Worm (Caenorhabditis elegans) whole organism, young adult: ENCODE data around the gene mip-1.

ENCODE experiments used
- B0019.2 ChIP-seq: fragments of 200-800 bp; sonication (Bioruptor generic); conservative IDR thresholded peaks from 2 replicates; pipeline ENCODE4 v1.3.6; 2022; ENCODE audit warnings: missing genetic modification reagents, missing genetic modification characterization, missing compliant biosample characterization
- B0035.1 ChIP-seq: sonication (generic microtip); optimal IDR thresholded peaks from 2 replicates; lab custom pipeline; 2016; ENCODE audit warnings: missing genetic modification characterization, mild to moderate bottlenecking, missing compliant biosample characterization, missing genotype, missing genetic modification reagents
- C06A6.2 ChIP-seq: fragments of 200-800 bp; sonication (Bioruptor generic); conservative IDR thresholded peaks from 2 replicates; pipeline ENCODE4 v1.3.6; 2022; ENCODE audit warnings: missing genetic modification characterization, missing compliant biosample characterization
- C17E4.6 ChIP-seq: fragments of 200-800 bp; sonication (Bioruptor generic); IDR thresholded peaks from 2 replicates; pipeline ENCODE4 v1.3.6; 2022; ENCODE audit warnings: missing genetic modification reagents, missing genetic modification characterization, missing compliant biosample characterization
- D2030.7 ChIP-seq: fragments of 200-800 bp; sonication (Bioruptor generic); IDR thresholded peaks from 2 replicates; pipeline ENCODE4 v1.3.6; 2022; ENCODE audit warnings: missing genetic modification reagents, missing genetic modification characterization, missing compliant biosample characterization
- F10E7.11 ChIP-seq: sonication (generic microtip); optimal IDR thresholded peaks from 2 replicates; lab custom pipeline; 2017; ENCODE audit warnings: mild to moderate bottlenecking, missing genetic modification characterization, moderate library complexity, missing compliant biosample characterization
- F39B2.1 ChIP-seq: fragments of 200-800 bp; sonication (Bioruptor generic); IDR thresholded peaks from 2 replicates; pipeline ENCODE4 v1.3.6; 2022; ENCODE audit warnings: missing genetic modification reagents, missing genetic modification characterization, missing compliant biosample characterization
- F57A8.1 ChIP-seq: fragments of 200-800 bp; sonication (Bioruptor generic); optimal IDR thresholded peaks from 2 replicates; lab custom pipeline; 2018; ENCODE audit warnings: mild to moderate bottlenecking, missing genetic modification characterization, moderate library complexity, missing compliant biosample characterization
- K12H6.12 ChIP-seq: fragments of 200-800 bp; sonication (Bioruptor generic); optimal IDR thresholded peaks from 2 replicates; lab custom pipeline; 2018; ENCODE audit warnings: mild to moderate bottlenecking, missing genetic modification characterization, missing compliant biosample characterization
- T07F8.4 ChIP-seq: sonication (generic microtip); optimal IDR thresholded peaks from 2 replicates; lab custom pipeline; 2016; ENCODE audit warnings: mild to moderate bottlenecking, missing genetic modification characterization, moderate library complexity, missing compliant biosample characterization
- T26A5.8 ChIP-seq: sonication (generic microtip); optimal IDR thresholded peaks from 2 replicates; lab custom pipeline; 2016; ENCODE audit warnings: missing genetic modification characterization, missing compliant biosample characterization
- Y53F4B.3 ChIP-seq: fragments of 200-800 bp; sonication (Bioruptor generic); IDR thresholded peaks from 2 replicates; pipeline ENCODE4 v1.3.6; 2022; ENCODE audit warnings: missing genetic modification reagents, missing genetic modification characterization, missing compliant biosample characterization
- Y79H2A.3 ChIP-seq: fragments of 200-800 bp; sonication (Bioruptor generic); conservative IDR thresholded peaks from 2 replicates; pipeline ENCODE4 v1.3.6; 2022; ENCODE audit warnings: missing genetic modification reagents, missing genetic modification characterization, missing compliant biosample characterization
- Y95B8A.8 ChIP-seq: fragments of 200-800 bp; sonication (Bioruptor generic); IDR thresholded peaks from 2 replicates; pipeline ENCODE4 v1.3.6; 2022; ENCODE audit warnings: missing genetic modification reagents, missing genetic modification characterization, missing compliant biosample characterization
- ZK185.1 ChIP-seq: sonication (generic microtip); optimal IDR thresholded peaks from 2 replicates; lab custom pipeline; 2016; ENCODE audit warnings: mild to moderate bottlenecking, missing genetic modification characterization, missing compliant biosample characterization; ENCODE audit not compliant: poor library complexity, severe bottlenecking
- akir-1 ChIP-seq: fragments of 200-800 bp; sonication (Bioruptor generic); optimal IDR thresholded peaks from 2 replicates; lab custom pipeline; 2018; ENCODE audit warnings: mild to moderate bottlenecking, missing genetic modification characterization, moderate library complexity, missing compliant biosample characterization
- attf-5 ChIP-seq: fragments of 200-800 bp; sonication (Bioruptor generic); optimal IDR thresholded peaks from 2 replicates; lab custom pipeline; 2018; ENCODE audit warnings: mild to moderate bottlenecking, missing genetic modification characterization, missing compliant biosample characterization
- ceh-58 ChIP-seq: fragments of 200-800 bp; sonication (Bioruptor generic); IDR thresholded peaks from 2 replicates; pipeline ENCODE4 v1.3.6; 2022; ENCODE audit warnings: missing genetic modification characterization, missing compliant biosample characterization
- dpff-1 ChIP-seq: sonication (generic microtip); optimal IDR thresholded peaks from 2 replicates; lab custom pipeline; 2017; ENCODE audit warnings: mild to moderate bottlenecking, missing genetic modification characterization, missing compliant biosample characterization
- dpl-1 ChIP-seq: fragments of 150-350 bp; optimal IDR thresholded peaks from 2 replicates; lab custom pipeline; 2014; ENCODE audit warnings: missing biosample characterization, missing genetic modification reagents, missing genetic modification characterization
- efl-1 ChIP-seq: fragments of 150-350 bp; optimal IDR thresholded peaks from 2 replicates; lab custom pipeline; 2014; ENCODE audit warnings: missing biosample characterization, missing genetic modification reagents, missing genetic modification characterization
- egl-18 ChIP-seq: fragments of 200-800 bp; sonication (Bioruptor generic); IDR thresholded peaks from 2 replicates; pipeline ENCODE4 v1.3.6; 2022; ENCODE audit warnings: missing genetic modification reagents, missing genetic modification characterization, missing compliant biosample characterization
- fkh-3 ChIP-seq: sonication (generic microtip); optimal IDR thresholded peaks from 2 replicates; lab custom pipeline; 2016; ENCODE audit warnings: mild to moderate bottlenecking, missing genetic modification characterization, missing compliant biosample characterization
- gei-17 ChIP-seq: fragments of 200-800 bp; sonication (Bioruptor generic); optimal IDR thresholded peaks from 2 replicates; lab custom pipeline; 2018; ENCODE audit warnings: mild to moderate bottlenecking, missing genetic modification characterization, missing compliant biosample characterization
- hmg-1.2 ChIP-seq: fragments of 200-800 bp; sonication (Bioruptor generic); IDR thresholded peaks from 2 replicates; pipeline ENCODE4 v1.3.6; 2022; ENCODE audit warnings: missing genetic modification reagents, missing genetic modification characterization, missing compliant biosample characterization
- hmg-20 ChIP-seq: fragments of 200-800 bp; sonication (Bioruptor generic); IDR thresholded peaks from 2 replicates; pipeline ENCODE4 v1.3.6; 2022; ENCODE audit warnings: missing genetic modification reagents, missing genetic modification characterization, missing compliant biosample characterization
- hrde-1 ChIP-seq: sonication (generic microtip); optimal IDR thresholded peaks from 2 replicates; lab custom pipeline; 2016; ENCODE audit warnings: missing genetic modification characterization, mild to moderate bottlenecking, missing compliant biosample characterization, moderate library complexity, missing genotype, missing genetic modification reagents, borderline replicate concordance
- hsf-1 ChIP-seq: fragments of 200-800 bp; sonication (Bioruptor generic); IDR thresholded peaks from 2 replicates; pipeline ENCODE4 v1.3.6; 2022; ENCODE audit warnings: missing genetic modification reagents, missing genetic modification characterization, missing compliant biosample characterization
- let-526 ChIP-seq: fragments of 200-800 bp; sonication (Bioruptor generic); IDR thresholded peaks from 2 replicates; pipeline ENCODE4 v1.3.6; 2022; ENCODE audit warnings: missing genetic modification reagents, missing genetic modification characterization, missing compliant biosample characterization
- lin-35 ChIP-seq, 3 experiments: fragments of 150-350 bp in 2 of 3; sonication (generic microtip) in 1 of 3; optimal IDR thresholded peaks; 2 replicates each; lab custom pipeline; 2014 to 2018; ENCODE audit warnings: missing biosample characterization in 3 of 3, missing genetic modification characterization in 3 of 3, missing genetic modification reagents in 3 of 3
- lin-40 ChIP-seq: sonication (generic microtip); optimal IDR thresholded peaks from 2 replicates; lab custom pipeline; 2016; ENCODE audit warnings: missing genetic modification characterization, mild to moderate bottlenecking, missing compliant biosample characterization, missing genotype, missing genetic modification reagents
- lsy-27 ChIP-seq: sonication (generic microtip); optimal IDR thresholded peaks from 2 replicates; lab custom pipeline; 2017; ENCODE audit warnings: missing genetic modification characterization, mild to moderate bottlenecking, missing compliant biosample characterization, antibody characterized with exemption, missing genotype, borderline replicate concordance; ENCODE audit not compliant: insufficient read depth
- madf-10 ChIP-seq: sonication (generic microtip); optimal IDR thresholded peaks from 2 replicates; lab custom pipeline; 2016; ENCODE audit warnings: mild to moderate bottlenecking, missing genetic modification characterization, missing compliant biosample characterization
- madf-6 ChIP-seq: fragments of 200-800 bp; sonication (Bioruptor generic); IDR thresholded peaks from 2 replicates; pipeline ENCODE4 v1.3.6; 2022; ENCODE audit warnings: missing genetic modification reagents, missing genetic modification characterization, missing compliant biosample characterization
- mes-4 ChIP-seq: sonication (generic microtip); optimal IDR thresholded peaks from 2 replicates; lab custom pipeline; 2016; ENCODE audit warnings: missing genotype, missing genetic modification characterization, missing compliant biosample characterization
- nhr-120 ChIP-seq: fragments of 200-800 bp; sonication (Bioruptor generic); IDR thresholded peaks from 2 replicates; pipeline ENCODE4 v1.3.6; 2022; ENCODE audit warnings: missing genetic modification characterization, missing compliant biosample characterization
- nhr-27 ChIP-seq: fragments of 200-800 bp; sonication (Bioruptor generic); optimal IDR thresholded peaks from 2 replicates; lab custom pipeline; 2018; ENCODE audit warnings: mild to moderate bottlenecking, missing genetic modification characterization, moderate library complexity, missing compliant biosample characterization
- pha-4 ChIP-seq: fragments of 150-350 bp; sonication (generic microtip); optimal IDR thresholded peaks from 2 replicates; lab custom pipeline; 2014; ENCODE audit warnings: missing biosample characterization, missing genetic modification reagents, missing genetic modification characterization
- rcor-1 ChIP-seq: fragments of 200-800 bp; sonication (Bioruptor generic); IDR thresholded peaks from 2 replicates; pipeline ENCODE4 v1.3.6; 2022; ENCODE audit warnings: missing genetic modification reagents, missing genetic modification characterization, missing compliant biosample characterization
- rec-8 ChIP-seq, 2 experiments: sonication (generic microtip); optimal IDR thresholded peaks; 2 replicates each; lab custom pipeline; 2016; ENCODE audit warnings: mild to moderate bottlenecking in 2 of 2, missing genetic modification characterization in 2 of 2, missing genetic modification reagents in 2 of 2, missing genotype in 2 of 2, missing biosample characterization in 1 of 2, missing compliant biosample characterization in 1 of 2, moderate library complexity in 1 of 2
- snpc-1.1 ChIP-seq: sonication (generic microtip); optimal IDR thresholded peaks from 2 replicates; lab custom pipeline; 2017; ENCODE audit warnings: missing genetic modification characterization, mild to moderate bottlenecking, missing compliant biosample characterization, antibody characterized with exemption, moderate library complexity, missing genotype, missing genetic modification reagents; ENCODE audit not compliant: insufficient read depth
- tbx-9 ChIP-seq: sonication (generic microtip); optimal IDR thresholded peaks from 2 replicates; lab custom pipeline; 2016; ENCODE audit warnings: borderline replicate concordance, missing genetic modification characterization, inconsistent platforms, missing compliant biosample characterization
- zfh-2 ChIP-seq: fragments of 200-800 bp; sonication (Bioruptor generic); conservative IDR thresholded peaks from 2 replicates; pipeline ENCODE4 v1.3.6; 2022; ENCODE audit warnings: missing genetic modification reagents, missing genetic modification characterization, missing compliant biosample characterization
- ztf-18 ChIP-seq: sonication (generic microtip); optimal IDR thresholded peaks from 2 replicates; lab custom pipeline; 2016; ENCODE audit warnings: missing genotype, mild to moderate bottlenecking, missing genetic modification characterization, missing compliant biosample characterization
- ztf-25 ChIP-seq: fragments of 200-800 bp; sonication (Bioruptor generic); IDR thresholded peaks from 2 replicates; pipeline ENCODE4 v1.3.6; 2022; ENCODE audit warnings: missing genetic modification reagents, missing genetic modification characterization, missing compliant biosample characterization
- ztf-26 ChIP-seq: sonication (generic microtip); optimal IDR thresholded peaks from 2 replicates; lab custom pipeline; 2017; ENCODE audit warnings: missing genetic modification characterization, missing compliant biosample characterization
- ztf-3 ChIP-seq: fragments of 200-800 bp; sonication (Bioruptor generic); optimal IDR thresholded peaks from 2 replicates; lab custom pipeline; 2018; ENCODE audit warnings: mild to moderate bottlenecking, missing genetic modification characterization, missing compliant biosample characterization

Gene mip-1

DNA sequence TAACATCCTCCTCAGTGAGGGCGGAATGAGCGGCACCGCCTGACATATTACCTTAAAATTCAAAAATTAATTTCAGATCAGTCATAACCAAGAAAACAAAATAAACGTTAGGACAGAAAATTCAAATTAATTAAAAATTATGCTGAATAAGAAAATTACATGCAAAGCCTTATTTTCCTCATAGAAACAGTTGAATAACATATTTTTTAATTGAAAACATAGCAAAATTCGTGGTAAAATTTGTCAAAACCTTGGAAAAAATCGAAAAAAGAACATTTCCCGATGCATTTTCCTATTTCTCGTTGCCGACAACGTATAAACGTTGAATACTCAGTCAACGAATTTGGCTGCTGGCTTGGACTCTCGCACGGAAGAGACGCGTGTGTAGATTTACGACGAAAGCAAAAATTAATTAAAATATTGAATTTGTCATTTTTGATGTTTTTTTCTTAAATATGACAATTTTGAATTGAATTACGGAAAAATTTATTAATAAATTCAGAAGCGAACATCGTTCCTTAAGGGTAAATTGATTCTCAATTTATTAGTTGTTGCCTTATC, 38.8 kb upstream of the mip-1 start, which contains the start of the genes rps-0 and rbg-3 (continued):
- TF ChIP-seq mes-4 (no peak), rec-8 (tag; optimal IDR thresholded peaks at IDR 0.05; lab: Kevin White, UChicago) (no peak), hmg-20 (no peak), ceh-58 (GFP tag; lab: Robert Waterston, UW) (no peak), fkh-3 (no peak), akir-1 (no peak), B0035.1 (tag; lab: Kevin White, UChicago) (no peak), T07F8.4 (no peak), K12H6.12 (peak; percentile 49), attf-5 (GFP tag; lab: Kevin White, UChicago) (peak; percentile 93), Y79H2A.3 (GFP tag; lab: Robert Waterston, UW) (no peak), efl-1 (peak; percentile 62), ztf-3 (no peak), C17E4.6 (GFP tag; lab: Robert Waterston, UW) (peak; percentile 46; the same call in 1 of the 2 replicates), lsy-27 (tag; lab: Kevin White, UChicago) (no peak), egl-18 (GFP tag; lab: Robert Waterston, UW) (no peak), lin-40 (tag; lab: Kevin White, UChicago) (peak; percentile 85), dpff-1 (no peak), ztf-18 (tag; lab: Kevin White, UChicago) (peak; percentile 90), madf-6 (GFP tag; lab: Robert Waterston, UW) (peak; percentile 82), ztf-25 (GFP tag; lab: Robert Waterston, UW) (no peak), D2030.7 (GFP tag; lab: Robert Waterston, UW) (peak; percentile 79), hsf-1 (GFP tag; lab: Robert Waterston, UW) (peak; percentile 56; the same call in 1 of the 2 replicates), Y95B8A.8 (GFP tag; lab: Robert Waterston, UW) (0 out of 2 replicates have a peak, but pooled peaks have one; percentile 30), nhr-27 (tag; lab: Kevin White, UChicago) (no peak), nhr-120 (GFP tag; lab: Robert Waterston, UW) (no peak), hrde-1 (tag; lab: Kevin White, UChicago) (no peak), dpl-1 (GFP tag; lab: Kevin White, UChicago) (peak; percentile 75), madf-10 (tag; lab: Kevin White, UChicago) (peak; percentile 77), tbx-9 (tag; lab: Kevin White, UChicago) (no peak), Y53F4B.3 (GFP tag; lab: Robert Waterston, UW) (no peak), F57A8.1 (no peak), gei-17 (no peak), C06A6.2 (no peak; the same call in 1 of the 2 replicates), rcor-1 (peak; percentile 80), zfh-2 (no peak), T26A5.8 (tag; lab: Kevin White, UChicago) (no peak), ztf-26 (peak; percentile 20), pha-4 (tag; lab: Kevin White, UChicago) (peak; percentile 84), lin-35 (GFP tag; optimal IDR thresholded peaks at IDR 0.05; lab: Kevin White, UChicago) (peak in 2 of 3 experiments; percentile 64 to 92), F39B2.1 (GFP tag; lab: Robert Waterston, UW) (no peak), ZK185.1 (peak; percentile 86), B0019.2 (GFP tag; lab: Robert Waterston, UW) (peak; percentile 74; the same call in 1 of the 2 replicates), hmg-1.2 (GFP tag; lab: Robert Waterston, UW) (peak; percentile 89), F10E7.11 (tag; lab: Kevin White, UChicago) (no peak), let-526 (no peak), snpc-1.1 (tag; lab: Kevin White, UChicago) (peak; percentile 13)
